Worm (Caenorhabditis elegans) whole organism, L2 larva: ENCODE data around the gene C33G3.6.

Experiments
- R02D3.7 ChIP-seq: fragments of 150-350 bp; optimal IDR thresholded peaks from 2 replicates; lab custom pipeline; 2014; ENCODE audit warnings: missing biosample characterization, missing genetic modification characterization
- ZK546.5 ChIP-seq: sonication (generic microtip); optimal IDR thresholded peaks from 2 replicates; lab custom pipeline; 2017; ENCODE audit warnings: missing biosample characterization, missing genetic modification characterization
- alr-1 ChIP-seq: fragments of 150-350 bp; optimal IDR thresholded peaks from 2 replicates; lab custom pipeline; 2014; ENCODE audit warnings: missing biosample characterization, missing genetic modification characterization
- aly-2 ChIP-seq: fragments of 150-350 bp; optimal IDR thresholded peaks from 2 replicates; lab custom pipeline; 2014; ENCODE audit warnings: missing biosample characterization, missing genetic modification characterization
- ceh-16 ChIP-seq: fragments of 150-350 bp; optimal IDR thresholded peaks from 2 replicates; lab custom pipeline; 2014; ENCODE audit warnings: missing biosample characterization, missing genetic modification characterization
- crh-2 ChIP-seq: sonication (generic microtip); optimal IDR thresholded peaks from 2 replicates; lab custom pipeline; 2017; ENCODE audit warnings: missing biosample characterization, missing genetic modification characterization
- egl-27 ChIP-seq: sonication (generic microtip); optimal IDR thresholded peaks from 3 replicates; lab custom pipeline; 2017; ENCODE audit warnings: missing biosample characterization, missing genetic modification reagents, missing genetic modification characterization
- elt-3 ChIP-seq: sonication (generic microtip); optimal IDR thresholded peaks from 2 replicates; lab custom pipeline; 2017; ENCODE audit warnings: missing biosample characterization, missing genetic modification characterization
- fos-1 ChIP-seq: fragments of 150-350 bp; optimal IDR thresholded peaks from 2 replicates; lab custom pipeline; 2014; ENCODE audit warnings: missing biosample characterization, missing genetic modification characterization
- gmeb-1 ChIP-seq: fragments of 150-350 bp; optimal IDR thresholded peaks from 2 replicates; lab custom pipeline; 2014; ENCODE audit warnings: missing biosample characterization, missing genetic modification characterization
- lin-11 ChIP-seq: fragments of 150-350 bp; sonication (generic microtip); optimal IDR thresholded peaks from 2 replicates; lab custom pipeline; 2014; ENCODE audit warnings: missing biosample characterization, missing genetic modification characterization, inconsistent platforms, mixed read lengths
- lin-13 ChIP-seq: fragments of 150-350 bp; optimal IDR thresholded peaks from 2 replicates; lab custom pipeline; 2014; ENCODE audit warnings: missing biosample characterization, missing genetic modification reagents, missing genetic modification characterization
- lsy-2 ChIP-seq, 2 experiments: fragments of 150-350 bp in 1 of 2; sonication (generic microtip) in 1 of 2; optimal IDR thresholded peaks; 2 replicates each; lab custom pipeline; 2014 to 2017; ENCODE audit warnings: missing biosample characterization in 2 of 2, missing genetic modification characterization in 2 of 2
- mbf-1 ChIP-seq: sonication (generic microtip); optimal IDR thresholded peaks from 2 replicates; lab custom pipeline; 2017; ENCODE audit warnings: missing biosample characterization, missing genetic modification characterization
- mdl-1 ChIP-seq, 2 experiments: fragments of 150-350 bp in 1 of 2; sonication (generic microtip) in 1 of 2; optimal IDR thresholded peaks; 2 replicates each; lab custom pipeline; 2017; ENCODE audit warnings: missing biosample characterization in 2 of 2, missing genetic modification characterization in 2 of 2
- nhr-11 ChIP-seq: fragments of 150-350 bp; optimal IDR thresholded peaks from 2 replicates; lab custom pipeline; 2014; ENCODE audit warnings: missing biosample characterization, missing genetic modification characterization
- nhr-129 ChIP-seq: fragments of 150-350 bp; optimal IDR thresholded peaks from 2 replicates; lab custom pipeline; 2014; ENCODE audit warnings: missing biosample characterization, missing genetic modification characterization
- nhr-21 ChIP-seq: fragments of 150-350 bp; optimal IDR thresholded peaks from 2 replicates; lab custom pipeline; 2014; ENCODE audit warnings: missing biosample characterization, missing genetic modification characterization
- nhr-23 ChIP-seq: fragments of 150-350 bp; optimal IDR thresholded peaks from 2 replicates; lab custom pipeline; 2014; ENCODE audit warnings: missing biosample characterization, missing genetic modification reagents, missing genetic modification characterization
- nhr-25 ChIP-seq: fragments of 150-350 bp; sonication (generic microtip); optimal IDR thresholded peaks from 3 replicates; lab custom pipeline; 2014; ENCODE audit warnings: missing biosample characterization, missing genetic modification characterization
- nhr-6 ChIP-seq: fragments of 150-350 bp; optimal IDR thresholded peaks from 2 replicates; lab custom pipeline; 2014; ENCODE audit warnings: missing biosample characterization, missing genetic modification characterization
- nhr-77 ChIP-seq: fragments of 150-350 bp; optimal IDR thresholded peaks from 2 replicates; lab custom pipeline; 2014; ENCODE audit warnings: missing biosample characterization, missing genetic modification characterization
- peb-1 ChIP-seq: fragments of 150-350 bp; optimal IDR thresholded peaks from 2 replicates; lab custom pipeline; 2014; ENCODE audit warnings: missing biosample characterization, missing genetic modification characterization
- sem-4 ChIP-seq: fragments of 150-350 bp; optimal IDR thresholded peaks from 2 replicates; lab custom pipeline; 2014; ENCODE audit warnings: missing biosample characterization, missing genetic modification reagents, missing genetic modification characterization
- skn-1 ChIP-seq: sonication (generic microtip); optimal IDR thresholded peaks from 2 replicates; lab custom pipeline; 2017; ENCODE audit warnings: missing biosample characterization, missing genetic modification characterization
- snpc-4 ChIP-seq: fragments of 150-350 bp; optimal IDR thresholded peaks from 2 replicates; lab custom pipeline; 2014; ENCODE audit warnings: missing biosample characterization, missing genetic modification characterization
- unc-39 ChIP-seq: fragments of 150-350 bp; optimal IDR thresholded peaks from 2 replicates; lab custom pipeline; 2014; ENCODE audit warnings: missing biosample characterization, missing genetic modification characterization
- unc-55 ChIP-seq: fragments of 150-350 bp; sonication (generic microtip); optimal IDR thresholded peaks from 3 replicates; lab custom pipeline; 2014; ENCODE audit warnings: missing biosample characterization, missing genetic modification reagents, missing genetic modification characterization
- unc-62 ChIP-seq: fragments of 150-350 bp; optimal IDR thresholded peaks from 2 replicates; lab custom pipeline; 2014; ENCODE audit warnings: missing biosample characterization, missing genetic modification reagents, missing genetic modification characterization
- ztf-1 ChIP-seq: fragments of 200-800 bp; sonication (Bioruptor generic); conservative IDR thresholded peaks from 2 replicates; pipeline ENCODE4 v1.3.6; 2022; ENCODE audit warnings: missing genetic modification characterization, missing compliant biosample characterization
- ztf-11 ChIP-seq: sonication (generic microtip); optimal IDR thresholded peaks from 2 replicates; lab custom pipeline; 2017; ENCODE audit warnings: missing biosample characterization, missing genetic modification characterization
- ztf-4 ChIP-seq: fragments of 150-350 bp; optimal IDR thresholded peaks from 2 replicates; lab custom pipeline; 2014; ENCODE audit warnings: missing biosample characterization, missing genetic modification characterization

Gene C33G3.6

DNA sequence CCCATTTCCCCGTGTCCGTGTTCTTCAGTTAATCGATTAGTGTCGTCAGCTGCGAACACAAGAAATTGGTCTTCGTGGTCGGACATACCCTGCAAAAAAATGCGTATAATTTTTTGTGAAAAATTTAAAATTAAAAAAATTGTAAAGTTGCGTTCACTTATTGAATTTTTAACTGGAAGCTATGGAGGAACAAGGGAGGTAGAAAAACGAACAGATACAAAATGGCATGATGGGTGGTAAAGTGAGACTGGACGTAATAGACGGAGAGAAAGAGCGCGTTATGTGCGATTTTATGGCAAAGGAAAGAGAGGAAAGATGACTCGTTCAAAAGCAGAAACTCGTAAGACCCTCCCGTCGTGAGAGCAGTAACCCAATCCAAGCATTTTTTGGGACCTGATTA lies at the start of gene C33G3.6:
Gene C33G3.6, minus strand, starts transcription at position 101 of the 400 bp plus-strand sequence.
- TF ChIP-seq unc-39 (no peak), nhr-6 (tag; lab: Kevin White, UChicago) (no peak), ZK546.5 (tag; lab: Kevin White, UChicago) (no peak), crh-2 (tag; lab: Kevin White, UChicago) (no peak), lin-11 (no peak), nhr-11 (tag; lab: Kevin White, UChicago) (no peak), lsy-2 (tag; optimal IDR thresholded peaks at IDR 0.05; lab: Kevin White, UChicago) (no peak), nhr-77 (tag; lab: Kevin White, UChicago) (no peak), ztf-1 (no peak), mbf-1 (tag; lab: Kevin White, UChicago) (no peak), elt-3 (tag; lab: Kevin White, UChicago) (no peak), ceh-16 (tag; lab: Kevin White, UChicago) (no peak), ztf-11 (tag; lab: Kevin White, UChicago) (no peak)

DNA sequence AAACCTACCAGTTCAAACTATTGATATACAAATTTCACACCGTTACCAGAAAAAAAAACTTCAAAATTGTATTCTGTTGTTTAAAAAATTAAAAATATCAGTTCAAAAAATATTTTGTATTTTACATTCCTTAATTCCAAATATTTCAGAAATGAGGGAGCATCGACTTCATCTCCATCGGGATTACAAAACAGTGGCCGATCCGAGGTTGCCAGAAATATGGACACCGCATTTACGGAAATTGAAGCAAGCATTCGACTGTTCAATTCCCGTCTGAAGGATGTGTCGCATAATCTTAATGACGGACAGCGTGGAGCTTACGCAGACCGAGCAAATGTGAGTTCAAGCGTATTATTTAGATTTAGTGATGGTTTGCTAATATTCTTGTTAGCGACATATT lies 48.5 kb upstream of the C33G3.6 start:
- TF ChIP-seq sem-4 (tag; lab: Kevin White, UChicago): no peak
- no peak for TF ChIP-seq ztf-1
- TF ChIP-seq nhr-129 (tag; lab: Kevin White, UChicago): no peak
- TF ChIP-seq, all 48 proteins: peak for 0

DNA sequence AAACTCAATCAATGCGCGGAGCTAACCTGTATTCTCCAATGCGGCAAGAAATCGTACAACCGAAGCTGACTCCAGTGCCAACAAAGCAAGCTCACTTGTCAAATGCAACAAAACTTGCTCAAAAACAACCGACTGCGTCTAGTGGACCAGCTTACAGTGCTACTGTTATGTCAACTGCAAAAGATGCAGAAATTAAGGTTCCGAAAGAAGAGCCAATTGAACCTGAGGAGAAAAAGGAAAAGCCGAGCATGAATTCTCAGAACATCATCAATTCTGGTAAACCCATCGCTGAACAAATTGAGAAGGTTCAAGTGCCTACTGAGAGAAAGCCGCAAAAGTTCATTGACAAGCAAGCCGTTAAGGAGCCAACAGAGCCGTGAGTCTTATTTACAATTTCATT lies 47.3 kb upstream of the C33G3.6 start:
- TF ChIP-seq egl-27: no peak
- TF ChIP-seq elt-3 (tag; lab: Kevin White, UChicago): no peak
- TF ChIP-seq ztf-4 (tag; lab: Kevin White, UChicago): no peak
- no peak for TF ChIP-seq mdl-1 (tag; optimal IDR thresholded peaks at IDR 0.05; lab: Kevin White, UChicago)
- no peak for TF ChIP-seq peb-1 (tag; lab: Kevin White, UChicago)
- no peak for TF ChIP-seq lin-13
- TF ChIP-seq, all 48 proteins: peak for 0

DNA sequence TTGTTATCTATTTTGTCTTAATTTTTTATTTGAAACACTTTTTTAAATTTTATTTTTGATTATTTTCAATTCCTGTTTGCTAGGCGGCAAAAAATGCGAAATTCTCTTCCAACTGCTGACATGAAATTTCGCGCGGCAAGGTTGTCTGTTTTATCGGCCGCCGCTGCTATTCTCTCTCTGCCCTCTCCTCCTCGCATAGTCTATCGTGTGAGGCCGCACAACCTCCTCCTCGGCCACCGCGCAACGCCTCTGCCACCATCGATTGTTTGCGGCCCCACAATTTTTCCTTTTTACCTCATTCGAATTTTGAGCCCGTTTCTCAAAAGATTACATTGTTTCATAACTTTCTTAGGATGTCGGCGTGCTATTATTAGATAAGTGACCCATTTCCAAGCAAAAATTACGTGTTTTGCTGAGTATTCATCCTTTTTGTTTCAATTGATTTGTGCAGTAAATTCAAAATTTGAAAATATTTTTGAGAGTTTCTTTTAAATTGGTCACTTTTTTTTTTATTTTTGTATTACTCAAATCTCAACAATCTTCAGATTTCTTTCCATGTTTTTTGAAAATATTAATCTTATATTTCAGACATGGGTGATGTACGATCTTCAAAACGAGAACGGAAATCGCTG lies 43.3 kb upstream of the C33G3.6 start, which contains the start of gene F28H6.4:
Gene F28H6.4, plus strand, starts transcription at position 582 of the 632 bp plus-strand sequence.
- TF ChIP-seq fos-1 (tag; lab: Kevin White, UChicago): peak; percentile 17
- no peak for TF ChIP-seq ztf-11 (tag; lab: Kevin White, UChicago)
- peak; percentile 47 for TF ChIP-seq unc-55 (GFP tag; lab: Kevin White, UChicago)

DNA sequence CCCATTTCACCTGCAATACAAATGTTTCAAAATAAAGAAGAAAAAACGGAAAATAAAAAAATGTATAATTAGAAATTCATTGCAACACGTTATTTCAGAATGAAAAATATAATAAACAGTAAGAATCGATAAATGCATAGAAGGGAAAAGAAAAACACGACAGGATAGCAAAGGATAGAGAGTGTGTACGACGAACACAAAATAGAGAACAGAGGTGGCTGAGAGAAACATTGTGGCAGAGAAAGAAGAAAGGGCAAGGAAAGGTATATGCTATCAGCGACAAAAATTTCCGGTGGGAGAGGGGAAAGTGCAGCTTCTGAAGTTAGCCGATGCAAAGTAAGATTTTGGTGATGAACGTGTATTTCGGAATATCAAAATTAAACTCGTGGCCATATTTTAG lies 41.7 kb upstream of the C33G3.6 start, which contains the start of gene F28H6.6:
Gene F28H6.6, minus strand, starts transcription at position 10 of the 400 bp plus-strand sequence.
- TF ChIP-seq nhr-21 (tag; lab: Kevin White, UChicago) (no peak), ceh-16 (tag; lab: Kevin White, UChicago) (no peak), fos-1 (tag; lab: Kevin White, UChicago) (no peak), elt-3 (tag; lab: Kevin White, UChicago) (no peak), ztf-11 (tag; lab: Kevin White, UChicago) (no peak), R02D3.7 (tag; lab: Kevin White, UChicago) (no peak), nhr-129 (tag; lab: Kevin White, UChicago) (no peak), alr-1 (tag; lab: Kevin White, UChicago) (no peak), snpc-4 (tag; lab: Kevin White, UChicago) (no peak), nhr-23 (tag; lab: Kevin White, UChicago) (no peak), unc-55 (GFP tag; lab: Kevin White, UChicago) (no peak), nhr-25 (tag; lab: Kevin White, UChicago) (no peak), aly-2 (no peak), skn-1 (no peak), gmeb-1 (tag; lab: Kevin White, UChicago) (no peak), ZK546.5 (tag; lab: Kevin White, UChicago) (no peak), ztf-4 (tag; lab: Kevin White, UChicago) (no peak), nhr-6 (tag; lab: Kevin White, UChicago) (no peak), unc-62 (no peak)

DNA sequence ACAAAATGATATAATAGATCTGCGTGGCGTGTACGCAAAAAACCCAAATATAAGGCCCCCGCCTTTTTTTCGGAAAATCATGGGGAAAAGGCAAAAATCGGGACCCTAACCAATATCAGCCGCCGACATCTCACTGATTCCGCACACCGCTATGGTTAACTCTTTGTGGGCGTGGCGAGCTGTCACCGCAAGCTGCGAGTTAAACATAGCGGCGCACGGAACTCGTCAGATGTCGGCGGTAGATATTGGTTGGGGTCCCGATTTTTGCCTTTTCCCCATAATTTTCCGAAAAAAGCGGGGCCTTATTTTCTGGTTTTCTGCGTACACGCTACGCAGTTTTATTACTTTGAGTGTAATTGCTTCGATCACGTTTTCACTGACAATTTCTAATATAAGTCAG lies 34.6 kb upstream of the C33G3.6 start:
- no peak for TF ChIP-seq ztf-11 (tag; lab: Kevin White, UChicago)
- TF ChIP-seq nhr-21 (tag; lab: Kevin White, UChicago): no peak
- TF ChIP-seq nhr-129 (tag; lab: Kevin White, UChicago): no peak
- TF ChIP-seq peb-1 (tag; lab: Kevin White, UChicago): no peak
